Worm (Caenorhabditis elegans): ENCODE measurements around the gene C17G1.5.

C17G1.5 gene

ce11 chrX:9933291-9934008 lies 5.2 kb upstream of the C17G1.5 start:
- TF ChIP-seq blmp-1 (tag; optimal IDR thresholded peaks at IDR 0.05) (no peak), bed-3 (GFP tag; optimal IDR thresholded peaks at IDR 0.05) (no peak), zip-8 (tag; optimal IDR thresholded peaks at IDR 0.05) (peak; percentile 94), hlh-1 (tag; optimal IDR thresholded peaks at IDR 0.05) (peak; percentile 92), cnd-1 (tag; optimal IDR thresholded peaks at IDR 0.05) (peak; percentile 47)

- TF ChIP-seq snpc-4 (tag; optimal IDR thresholded peaks at IDR 0.05) (no peak), drap-1 (GFP tag; optimal IDR thresholded peaks at IDR 0.05) (no peak), elt-1 (tag; optimal IDR thresholded peaks at IDR 0.05; ENCODE audit: borderline replicate concordance, insufficient read depth) (no peak), nhr-76 (tag; optimal IDR thresholded peaks at IDR 0.05) (no peak), nhr-28 (tag; optimal IDR thresholded peaks at IDR 0.05) (no peak), ham-2 (GFP tag; optimal IDR thresholded peaks at IDR 0.05) (no peak), bed-3 (GFP tag; optimal IDR thresholded peaks at IDR 0.05) (no peak), mls-2 (tag; optimal IDR thresholded peaks at IDR 0.05) (no peak), ceh-43 (GFP tag; optimal IDR thresholded peaks at IDR 0.05) (no peak), sem-2 (GFP tag; optimal IDR thresholded peaks at IDR 0.05) (no peak)
These were observed 4.6 kb upstream of the C17G1.5 start for ce11 chrX:9934009-9934323.

- TF ChIP-seq ceh-39 (tag; optimal IDR thresholded peaks at IDR 0.05) (no peak), snpc-4 (tag; optimal IDR thresholded peaks at IDR 0.05) (no peak), mls-2 (tag; optimal IDR thresholded peaks at IDR 0.05) (no peak), elt-3 (tag; optimal IDR thresholded peaks at IDR 0.05) (no peak), nhr-12 (tag; optimal IDR thresholded peaks at IDR 0.05) (no peak), zip-8 (tag; optimal IDR thresholded peaks at IDR 0.05) (peak; percentile 20), bed-3 (GFP tag; optimal IDR thresholded peaks at IDR 0.05) (no peak), sem-2 (GFP tag; optimal IDR thresholded peaks at IDR 0.05) (no peak), unc-62 (GFP tag; optimal IDR thresholded peaks at IDR 0.05) (no peak)
These were observed 511 bp upstream of the C17G1.5 start for ce11 chrX:9938091-9938490.

ce11 chrX:9940524-9940923 lies 1.9 kb downstream of the C17G1.5 start:
- TF ChIP-seq nhr-76 (tag; optimal IDR thresholded peaks at IDR 0.05) (no peak), nhr-237 (tag; optimal IDR thresholded peaks at IDR 0.05) (no peak), ceh-43 (GFP tag; optimal IDR thresholded peaks at IDR 0.05) (no peak), hlh-1 (tag; optimal IDR thresholded peaks at IDR 0.05) (no peak), blmp-1 (tag; optimal IDR thresholded peaks at IDR 0.05) (no peak), sem-2 (GFP tag; optimal IDR thresholded peaks at IDR 0.05) (no peak), cnd-1 (tag; optimal IDR thresholded peaks at IDR 0.05) (no peak), ham-2 (GFP tag; optimal IDR thresholded peaks at IDR 0.05) (no peak), nhr-2 (tag; optimal IDR thresholded peaks at IDR 0.05) (no peak), lin-32 (GFP tag; optimal IDR thresholded peaks at IDR 0.05) (no peak), pha-4 (tag; optimal IDR thresholded peaks at IDR 0.05) (no peak), mab-5 (tag; optimal IDR thresholded peaks at IDR 0.05) (no peak), flh-1 (GFP tag; optimal IDR thresholded peaks at IDR 0.05) (no peak), bed-3 (GFP tag; optimal IDR thresholded peaks at IDR 0.05) (no peak)

- TF ChIP-seq ceh-39 (tag; optimal IDR thresholded peaks at IDR 0.05) (no peak), mab-5 (tag; optimal IDR thresholded peaks at IDR 0.05) (no peak), unc-120 (tag; optimal IDR thresholded peaks at IDR 0.05; ENCODE audit: poor library complexity, severe bottlenecking) (no peak), ces-1 (GFP tag; optimal IDR thresholded peaks at IDR 0.05) (no peak), unc-39 (tag; optimal IDR thresholded peaks at IDR 0.05) (no peak), flh-1 (GFP tag; optimal IDR thresholded peaks at IDR 0.05) (no peak), nhr-12 (tag; optimal IDR thresholded peaks at IDR 0.05) (no peak), nhr-28 (tag; optimal IDR thresholded peaks at IDR 0.05) (no peak), unc-62 (GFP tag; optimal IDR thresholded peaks at IDR 0.05) (no peak), ztf-11 (tag; optimal IDR thresholded peaks at IDR 0.05) (no peak), nhr-2 (tag; optimal IDR thresholded peaks at IDR 0.05) (no peak), drap-1 (GFP tag; optimal IDR thresholded peaks at IDR 0.05) (no peak), lsy-2 (tag; optimal IDR thresholded peaks at IDR 0.05) (no peak), sem-2 (GFP tag; optimal IDR thresholded peaks at IDR 0.05) (no peak), cnd-1 (tag; optimal IDR thresholded peaks at IDR 0.05) (no peak), snpc-4 (tag; optimal IDR thresholded peaks at IDR 0.05) (no peak), elt-3 (tag; optimal IDR thresholded peaks at IDR 0.05) (no peak)
These were observed 2.8 kb downstream of the C17G1.5 start for ce11 chrX:9941379-9941778.

- TF ChIP-seq M03D4.4 (tag; optimal IDR thresholded peaks at IDR 0.05), result no peak
- TF ChIP-seq bed-3 (GFP tag; optimal IDR thresholded peaks at IDR 0.05), result no peak
- TF ChIP-seq drap-1 (GFP tag; optimal IDR thresholded peaks at IDR 0.05), result no peak
- TF ChIP-seq nhr-237 (tag; optimal IDR thresholded peaks at IDR 0.05), result no peak
- TF ChIP-seq flh-1 (GFP tag; optimal IDR thresholded peaks at IDR 0.05), result no peak
- TF ChIP-seq unc-120 (tag; optimal IDR thresholded peaks at IDR 0.05; ENCODE audit: poor library complexity, severe bottlenecking), result no peak
- TF ChIP-seq elt-3 (tag; optimal IDR thresholded peaks at IDR 0.05), result no peak
- no peak for TF ChIP-seq unc-62 (GFP tag; optimal IDR thresholded peaks at IDR 0.05)
- TF ChIP-seq ceh-43 (GFP tag; optimal IDR thresholded peaks at IDR 0.05), result no peak
- no peak for TF ChIP-seq ces-1 (GFP tag; optimal IDR thresholded peaks at IDR 0.05)
- no peak for TF ChIP-seq unc-39 (tag; optimal IDR thresholded peaks at IDR 0.05)
- TF ChIP-seq nhr-12 (tag; optimal IDR thresholded peaks at IDR 0.05), result no peak
- no peak for TF ChIP-seq lin-32 (GFP tag; optimal IDR thresholded peaks at IDR 0.05)
- no peak for TF ChIP-seq ceh-83 (GFP tag; optimal IDR thresholded peaks at IDR 0.05)
- TF ChIP-seq lsy-2 (tag; optimal IDR thresholded peaks at IDR 0.05), result no peak
These were observed 9.9 kb downstream of the C17G1.5 start for ce11 chrX:9948528-9948927.

Data from whole organism, mixed stage, embryonic.